Fruit fly (Drosophila melanogaster) whole organism, embryonic: ENCODE results near the gene CG10801.

Experiments
- CG10979 ChIP-seq: fragments of 200-800 bp; sonication (Bioruptor generic); optimal IDR thresholded peaks from 2 replicates; lab custom pipeline; 2018; ENCODE audit warnings: missing biosample characterization, mild to moderate bottlenecking, missing genetic modification characterization, moderate library complexity
- CG11504 ChIP-seq: fragments of 200-800 bp; sonication (Bioruptor generic); optimal IDR thresholded peaks from 3 replicates; lab custom pipeline; 2019; ENCODE audit warnings: missing biosample characterization, mild to moderate bottlenecking, missing genetic modification characterization, moderate library complexity
- CG13624 ChIP-seq: fragments of 200-800 bp; sonication (Bioruptor generic); optimal IDR thresholded peaks from 2 replicates; lab custom pipeline; 2016; ENCODE audit warnings: missing biosample characterization, missing genetic modification characterization
- CG17361 ChIP-seq: fragments of 200-800 bp; sonication (Bioruptor generic); IDR thresholded peaks from 3 replicates; pipeline ENCODE4 v1.3.6; 2022; ENCODE audit warnings: missing biosample characterization, missing genetic modification characterization
- CG17829 ChIP-seq: fragments of 200-800 bp; optimal IDR thresholded peaks from 2 replicates; lab custom pipeline; 2019; ENCODE audit warnings: missing biosample characterization, mild to moderate bottlenecking, missing genetic modification characterization, moderate library complexity
- CG18764 ChIP-seq: fragments of 200-800 bp; sonication (Bioruptor generic); optimal IDR thresholded peaks from 3 replicates; lab custom pipeline; 2016; ENCODE audit warnings: missing biosample characterization, missing genetic modification characterization
- CG2678 ChIP-seq: fragments of 200-800 bp; sonication (Bioruptor generic); optimal IDR thresholded peaks from 3 replicates; lab custom pipeline; 2019; ENCODE audit warnings: missing biosample characterization, mild to moderate bottlenecking, missing genetic modification characterization, moderate library complexity
- CG2875 ChIP-seq: fragments of 200-800 bp; sonication (Bioruptor generic); optimal IDR thresholded peaks from 2 replicates; lab custom pipeline; 2017; ENCODE audit warnings: missing biosample characterization, mild to moderate bottlenecking, missing genetic modification characterization, missing genetic modification reagents
- CG30431 ChIP-seq: fragments of 200-800 bp; sonication (Bioruptor generic); optimal IDR thresholded peaks from 2 replicates; lab custom pipeline; 2017; ENCODE audit warnings: missing biosample characterization, missing genetic modification characterization
- CG4617 ChIP-seq: fragments of 200-800 bp; sonication (Bioruptor generic); optimal IDR thresholded peaks from 3 replicates; lab custom pipeline; 2016; ENCODE audit warnings: missing biosample characterization, missing genetic modification characterization, borderline replicate concordance
- CG6683 ChIP-seq: fragments of 200-800 bp; sonication (Bioruptor generic); optimal IDR thresholded peaks from 2 replicates; lab custom pipeline; 2017; ENCODE audit warnings: missing biosample characterization, mild to moderate bottlenecking, missing genetic modification characterization, missing genetic modification reagents
- CG7271 ChIP-seq: fragments of 200-800 bp; sonication (Bioruptor generic); optimal IDR thresholded peaks from 2 replicates; lab custom pipeline; 2018; ENCODE audit warnings: missing biosample characterization, mild to moderate bottlenecking, missing genetic modification characterization, moderate library complexity
- CG7357 ChIP-seq: fragments of 200-800 bp; sonication (Bioruptor generic); IDR thresholded peaks from 3 replicates; pipeline ENCODE4 v1.3.6; 2022; ENCODE audit warnings: missing biosample characterization, missing genetic modification characterization
- CG7745 ChIP-seq: fragments of 200-800 bp; sonication (Bioruptor generic); optimal IDR thresholded peaks from 2 replicates; lab custom pipeline; 2018; ENCODE audit warnings: missing biosample characterization, mild to moderate bottlenecking, missing genetic modification characterization, moderate library complexity
- CG8478 ChIP-seq: fragments of >200 bp; optimal IDR thresholded peaks from 2 replicates; lab custom pipeline; 2018
- CG9437 ChIP-seq: fragments of 200-800 bp; sonication (Bioruptor generic); optimal IDR thresholded peaks from 2 replicates; lab custom pipeline; 2018; ENCODE audit warnings: missing biosample characterization, mild to moderate bottlenecking, missing genetic modification characterization
- CG9876 ChIP-seq: fragments of 200-800 bp; sonication (Bioruptor generic); optimal IDR thresholded peaks from 2 replicates; lab custom pipeline; 2016; ENCODE audit warnings: missing biosample characterization, missing genetic modification characterization
- Chrac-16 ChIP-seq: fragments of 200-800 bp; sonication (Bioruptor generic); optimal IDR thresholded peaks from 3 replicates; lab custom pipeline; 2016; ENCODE audit warnings: missing biosample characterization, missing genetic modification characterization
- CoRest ChIP-seq: fragments of 200-800 bp; sonication (Bioruptor generic); optimal IDR thresholded peaks from 3 replicates; lab custom pipeline; 2018; ENCODE audit warnings: missing biosample characterization, mild to moderate bottlenecking, missing genetic modification characterization, moderate library complexity
- CrebB ChIP-seq: fragments of 200-800 bp; sonication (Bioruptor generic); optimal IDR thresholded peaks from 3 replicates; lab custom pipeline; 2018; ENCODE audit warnings: missing biosample characterization, mild to moderate bottlenecking, missing genetic modification characterization
- Doc2 ChIP-seq: fragments of 200-800 bp; sonication (Bioruptor generic); IDR thresholded peaks from 2 replicates; pipeline ENCODE4 v1.3.6; 2022; ENCODE audit warnings: missing biosample characterization, missing genetic modification characterization
- Fer2 ChIP-seq: fragments of 200-800 bp; sonication (Bioruptor generic); optimal IDR thresholded peaks from 2 replicates; lab custom pipeline; 2018; ENCODE audit warnings: missing biosample characterization, mild to moderate bottlenecking, missing genetic modification characterization, moderate library complexity
- Fer3 ChIP-seq: fragments of 200-800 bp; sonication (Bioruptor generic); optimal IDR thresholded peaks from 2 replicates; lab custom pipeline; 2018; ENCODE audit warnings: missing biosample characterization, mild to moderate bottlenecking, missing genetic modification characterization, moderate library complexity
- Optix ChIP-seq: fragments of 200-800 bp; sonication (Bioruptor generic); IDR thresholded peaks from 3 replicates; pipeline ENCODE4 v1.3.6; 2022; ENCODE audit warnings: missing biosample characterization, missing genetic modification characterization
- Sry-β ChIP-seq: fragments of 200-800 bp; sonication (Bioruptor generic); optimal IDR thresholded peaks from 2 replicates; lab custom pipeline; 2018; ENCODE audit warnings: missing biosample characterization, mild to moderate bottlenecking, missing genetic modification characterization, moderate library complexity
- al ChIP-seq: fragments of 200-800 bp; sonication (Bioruptor generic); IDR thresholded peaks from 2 replicates; pipeline ENCODE4 v1.3.6; 2022; ENCODE audit warnings: missing biosample characterization, missing genetic modification characterization
- ase ChIP-seq: fragments of 200-800 bp; sonication (Bioruptor generic); IDR thresholded peaks from 3 replicates; pipeline ENCODE4 v1.3.6; 2022; ENCODE audit warnings: missing biosample characterization, missing genetic modification characterization
- br ChIP-seq: fragments of >200 bp; optimal IDR thresholded peaks from 2 replicates; lab custom pipeline; 2017
- cad ChIP-seq: fragments of >200 bp; optimal IDR thresholded peaks from 2 replicates; lab custom pipeline; 2017; ENCODE audit warnings: missing biosample characterization, missing genetic modification characterization
- dmrt99B ChIP-seq: fragments of 200-800 bp; sonication (Bioruptor generic); optimal IDR thresholded peaks from 2 replicates; lab custom pipeline; 2018; ENCODE audit warnings: missing biosample characterization, mild to moderate bottlenecking, missing genetic modification characterization, moderate library complexity
- eve ChIP-seq, 2 experiments: fragments of >200 bp; optimal IDR thresholded peaks; 2 replicates each; lab custom pipeline; 2017; ENCODE audit warnings: missing biosample characterization in 2 of 2, missing genetic modification characterization in 2 of 2
- fru ChIP-seq: fragments of >200 bp; optimal IDR thresholded peaks from 2 replicates; lab custom pipeline; 2017
- gce ChIP-seq: fragments of 200-800 bp; sonication (Bioruptor generic); IDR thresholded peaks from 3 replicates; pipeline ENCODE4 v1.3.6; 2022; ENCODE audit warnings: missing biosample characterization, missing genetic modification characterization
- gro ChIP-seq: fragments of 200-800 bp; sonication (Bioruptor generic); optimal IDR thresholded peaks from 2 replicates; lab custom pipeline; 2016; ENCODE audit warnings: missing biosample characterization, missing genetic modification characterization
- ham ChIP-seq: fragments of 200-800 bp; sonication (Bioruptor generic); IDR thresholded peaks from 2 replicates; pipeline ENCODE4 v1.3.6; 2022; ENCODE audit warnings: missing biosample characterization, missing genetic modification characterization
- insv ChIP-seq, 2 experiments: fragments of 200-800 bp; sonication (Bioruptor generic); optimal IDR thresholded peaks; 3 replicates each; lab custom pipeline; 2016 to 2018; ENCODE audit warnings: missing biosample characterization in 2 of 2, missing genetic modification characterization in 2 of 2
- ken ChIP-seq: fragments of 200-800 bp; sonication (Bioruptor generic); IDR thresholded peaks from 3 replicates; pipeline ENCODE4 v1.3.6; 2022; ENCODE audit warnings: missing biosample characterization, missing genetic modification characterization
- lab ChIP-seq: fragments of 200-800 bp; sonication (Bioruptor generic); optimal IDR thresholded peaks from 3 replicates; lab custom pipeline; 2017; ENCODE audit warnings: missing biosample characterization, missing genetic modification characterization, mild to moderate bottlenecking, moderate library complexity, missing genetic modification reagents
- lmd ChIP-seq: fragments of 200-800 bp; sonication (Bioruptor generic); IDR thresholded peaks from 2 replicates; pipeline ENCODE4 v1.3.6; 2022; ENCODE audit warnings: missing biosample characterization, missing genetic modification characterization
- mirr ChIP-seq: fragments of 200-800 bp; sonication (Bioruptor generic); optimal IDR thresholded peaks from 3 replicates; lab custom pipeline; 2018; ENCODE audit warnings: missing biosample characterization, mild to moderate bottlenecking, missing genetic modification characterization
- oc ChIP-seq: fragments of 200-800 bp; sonication (Bioruptor generic); optimal IDR thresholded peaks from 2 replicates; lab custom pipeline; 2018; ENCODE audit warnings: missing biosample characterization, mild to moderate bottlenecking, missing genetic modification characterization, moderate library complexity
- pan ChIP-seq, 4 experiments: fragments of >200 bp in 3 of 4; fragments of 200-800 bp in 1 of 4; sonication (Bioruptor generic) in 1 of 4; optimal IDR thresholded peaks in 3 of 4; IDR thresholded peaks in 1 of 4; 2 replicates each; pipeline versions ENCODE4 v1.3.6 to Lab custom; 2017 to 2022; ENCODE audit warnings: missing biosample characterization in 2 of 4, missing genetic modification characterization in 2 of 4, mixed read lengths in 1 of 4
- phol ChIP-seq: fragments of 200-800 bp; sonication (Bioruptor generic); optimal IDR thresholded peaks from 3 replicates; lab custom pipeline; 2018; ENCODE audit warnings: missing biosample characterization, mild to moderate bottlenecking, missing genetic modification characterization, moderate library complexity
- pzg ChIP-seq: fragments of 200-800 bp; sonication (Bioruptor generic); optimal IDR thresholded peaks from 3 replicates; lab custom pipeline; 2018; ENCODE audit warnings: missing biosample characterization, mild to moderate bottlenecking, missing genetic modification characterization, moderate library complexity
- so ChIP-seq: fragments of 200-800 bp; sonication (Bioruptor generic); IDR thresholded peaks from 3 replicates; pipeline ENCODE4 v1.3.6; 2022; ENCODE audit warnings: missing biosample characterization, missing genetic modification characterization
- tap ChIP-seq: fragments of 200-800 bp; optimal IDR thresholded peaks from 3 replicates; lab custom pipeline; 2019; ENCODE audit warnings: missing biosample characterization, mild to moderate bottlenecking, missing genetic modification characterization, moderate library complexity
- tll ChIP-seq, 2 experiments: fragments of 200-800 bp in 1 of 2; fragments of >200 bp in 1 of 2; sonication (Bioruptor generic) in 1 of 2; optimal IDR thresholded peaks; 2 replicates each; lab custom pipeline; 2017 to 2019; ENCODE audit warnings: missing biosample characterization in 2 of 2, missing genetic modification characterization in 2 of 2, mild to moderate bottlenecking in 1 of 2, moderate library complexity in 1 of 2
- wdn ChIP-seq: fragments of 200-800 bp; sonication (Bioruptor generic); IDR thresholded peaks from 2 replicates; pipeline ENCODE4 v1.3.6; 2022; ENCODE audit warnings: missing biosample characterization, missing genetic modification characterization
- zfh1 ChIP-seq: fragments of 200-800 bp; sonication (Bioruptor generic); IDR thresholded peaks from 3 replicates; pipeline ENCODE4 v1.3.6; 2022; ENCODE audit warnings: missing biosample characterization, missing genetic modification characterization

The CG10801 gene

dm6 chrX:3474476-3475439 lies 14.4 kb downstream of the CG10801 start, which contains the start of gene CG12206 (continued):
- TF ChIP-seq CG7745 (tag; lab: Kevin White, UChicago): no peak
- TF ChIP-seq CG30431 (GFP tag; lab: Kevin White, UChicago): peak; percentile 11
- TF ChIP-seq Sry-β (GFP tag; lab: Kevin White, UChicago): no peak
- peak; percentile 83 for TF ChIP-seq CG2678 (tag; lab: Kevin White, UChicago)
- no peak for TF ChIP-seq CG18764 (GFP tag; lab: Kevin White, UChicago)
- peak; percentile 70 for TF ChIP-seq lab
- peak; percentile 73 for TF ChIP-seq lmd (GFP tag; lab: Robert Waterston, UW)
- TF ChIP-seq CG7271 (tag; lab: Kevin White, UChicago): no peak
- peak; percentile 52 for TF ChIP-seq CG17829 (tag; lab: Kevin White, UChicago)
- peak; percentile 55 for TF ChIP-seq Fer3 (tag; lab: Kevin White, UChicago)
- TF ChIP-seq pzg (GFP tag; lab: Kevin White, UChicago): no peak
- no peak for TF ChIP-seq CG4617 (GFP tag; lab: Kevin White, UChicago)
- TF ChIP-seq CG10979 (tag; lab: Kevin White, UChicago): peak; percentile 63
- no peak for TF ChIP-seq ham (GFP tag; lab: Robert Waterston, UW)
- no peak for TF ChIP-seq cad (GFP tag; lab: Kevin White, UChicago)
- TF ChIP-seq CrebB (tag; lab: Kevin White, UChicago): peak; percentile 9
- no peak for TF ChIP-seq tll (GFP tag; optimal IDR thresholded peaks at IDR 0.05; lab: Kevin White, UChicago)
- TF ChIP-seq al: peak; percentile 53; the same call in 1 of the 2 replicates
- no peak for TF ChIP-seq br (lab: Kevin White, UChicago)
- TF ChIP-seq Doc2: no peak
- no peak for TF ChIP-seq mirr (GFP tag; lab: Kevin White, UChicago)
- peak; percentile 39 for TF ChIP-seq CG9437 (GFP tag; lab: Kevin White, UChicago)
- 0 out of 3 replicates have a peak, but pooled peaks have one; percentile 23 for TF ChIP-seq zfh1
- TF ChIP-seq tap (tag; lab: Kevin White, UChicago): peak; percentile 29
- TF ChIP-seq CG2875 (GFP tag; lab: Kevin White, UChicago): no peak
- peak; percentile 27 for TF ChIP-seq oc
- no peak for TF ChIP-seq pan (optimal IDR thresholded peaks at IDR 0.05; lab: Kevin White, UChicago)
- no peak for TF ChIP-seq pan (GFP tag; optimal IDR thresholded peaks at IDR 0.05 in 1 of 2, IDR thresholded peaks at IDR 0.05 in 1 of 2)
- TF ChIP-seq fru (lab: Kevin White, UChicago): no peak
- peak; percentile 66 for TF ChIP-seq phol (tag; lab: Kevin White, UChicago)
- peak; percentile 0 for TF ChIP-seq Chrac-16 (GFP tag; lab: Kevin White, UChicago)
- TF ChIP-seq wdn (GFP tag; lab: Robert Waterston, UW): no peak
- no peak for TF ChIP-seq gce (GFP tag; lab: Robert Waterston, UW)
- TF ChIP-seq CG6683 (GFP tag; lab: Kevin White, UChicago): no peak
- TF ChIP-seq CG9876 (GFP tag; lab: Kevin White, UChicago): no peak
- TF ChIP-seq gro (GFP tag; lab: Kevin White, UChicago): no peak
- no peak for TF ChIP-seq ken (GFP tag; lab: Robert Waterston, UW)
- TF ChIP-seq CG11504 (tag; lab: Kevin White, UChicago): peak; percentile 77
- TF ChIP-seq CG17361 (GFP tag; lab: Robert Waterston, UW): peak; percentile 79
- 0 out of 3 replicates have a peak, but pooled peaks have one; percentile 18 for TF ChIP-seq CG7357 (GFP tag; lab: Robert Waterston, UW)
- no peak for TF ChIP-seq CG8478 (lab: Kevin White, UChicago)
- peak; percentile 72 for TF ChIP-seq CoRest (tag; lab: Kevin White, UChicago)
- TF ChIP-seq ase: no peak
- TF ChIP-seq Fer2 (tag; lab: Kevin White, UChicago): peak; percentile 6
- TF ChIP-seq insv (GFP tag; optimal IDR thresholded peaks at IDR 0.05; lab: Kevin White, UChicago): no peak
- peak; percentile 72 for TF ChIP-seq dmrt99B
- no peak for TF ChIP-seq CG13624 (GFP tag; lab: Kevin White, UChicago)
- no peak for TF ChIP-seq eve (GFP tag; optimal IDR thresholded peaks at IDR 0.05; lab: Kevin White, UChicago)
- TF ChIP-seq so: no peak; the same call in 2 of the 3 replicates
- no peak for TF ChIP-seq Optix (GFP tag; lab: Robert Waterston, UW)
